Fruit fly (Drosophila melanogaster): ENCODE results near the gene CG34129.

Gene CG34129

dm6 chr3R:26230016-26230415 is 39.0 kb upstream of the CG34129 start, which contains the start of gene CG12290 (continued):
- TF ChIP-seq tx (GFP tag; optimal IDR thresholded peaks at IDR 0.05) (no peak), ato (GFP tag; IDR thresholded peaks at IDR 0.05; ENCODE audit: partially characterized antibody) (peak; percentile 52; the same call in 1 of the 2 replicates), Meics (GFP tag; optimal IDR thresholded peaks at IDR 0.05) (peak; percentile 17), CG3163 (GFP tag; optimal IDR thresholded peaks at IDR 0.05) (peak; percentile 31), zfh1 (GFP tag; IDR thresholded peaks at IDR 0.05) (0 out of 3 replicates have a peak, but pooled peaks have one; percentile 36), Side (GFP tag; optimal IDR thresholded peaks at IDR 0.05) (no peak), CG6654 (GFP tag; optimal IDR thresholded peaks at IDR 0.05) (no peak), hbn (GFP tag; IDR thresholded peaks at IDR 0.05; ENCODE audit: partially characterized antibody) (0 out of 2 replicates have a peak, but pooled peaks have one; percentile 33), Neu2 (GFP tag; optimal IDR thresholded peaks at IDR 0.05; ENCODE audit: borderline replicate concordance) (no peak), unpg (GFP tag; optimal IDR thresholded peaks at IDR 0.05) (peak; percentile 15), TFAM (GFP tag; optimal IDR thresholded peaks at IDR 0.05) (no peak), otp (GFP tag; IDR thresholded peaks at IDR 0.05) (no peak), tna (GFP tag; IDR thresholded peaks at IDR 0.05; ENCODE audit: partially characterized antibody) (0 out of 2 replicates have a peak, but pooled peaks have one; percentile 25), CG7987 (GFP tag; optimal IDR thresholded peaks at IDR 0.05) (peak; percentile 66), maf-S (GFP tag; optimal IDR thresholded peaks at IDR 0.05) (peak; percentile 38), scrt (GFP tag; optimal IDR thresholded peaks at IDR 0.05) (no peak), Opbp (GFP tag; IDR thresholded peaks at IDR 0.05; ENCODE audit: partially characterized antibody) (0 out of 3 replicates have a peak, but pooled peaks have one; percentile 28), CG4328 (GFP tag; optimal IDR thresholded peaks at IDR 0.05) (no peak), al (GFP tag; IDR thresholded peaks at IDR 0.05) (peak; percentile 31; the same call in 1 of the 2 replicates), stc (GFP tag; IDR thresholded peaks at IDR 0.05) (peak; percentile 47; the same call in 1 of the 2 replicates), eve (GFP tag; optimal IDR thresholded peaks at IDR 0.05) (no peak), lmd (GFP tag; IDR thresholded peaks at IDR 0.05) (0 out of 2 replicates have a peak, but pooled peaks have one; percentile 8), sd (tag; optimal IDR thresholded peaks at IDR 0.05) (peak; percentile 27), nau (GFP tag; optimal IDR thresholded peaks at IDR 0.05) (no peak), tin (GFP tag; optimal IDR thresholded peaks at IDR 0.05) (no peak), CG1024 (GFP tag; IDR thresholded peaks at IDR 0.05) (no peak), CG13424 (tag; optimal IDR thresholded peaks at IDR 0.05) (no peak), lilli (GFP tag; optimal IDR thresholded peaks at IDR 0.05) (peak; percentile 39), bigmax (GFP tag; optimal IDR thresholded peaks at IDR 0.05) (no peak), nom (GFP tag; optimal IDR thresholded peaks at IDR 0.05) (peak; percentile 51), CG8924 (tag; optimal IDR thresholded peaks at IDR 0.05) (no peak), Usf (GFP tag; optimal IDR thresholded peaks at IDR 0.05) (no peak), CG34422 (GFP tag; IDR thresholded peaks at IDR 0.05) (peak; percentile 40; the same call in 1 of the 3 replicates), CG1832 (GFP tag; optimal IDR thresholded peaks at IDR 0.05) (peak; percentile 46), Fer2 (tag; optimal IDR thresholded peaks at IDR 0.05) (no peak), zen (tag; optimal IDR thresholded peaks at IDR 0.05) (no peak), fru (optimal IDR thresholded peaks at IDR 0.05) (no peak), CG18011 (GFP tag; optimal IDR thresholded peaks at IDR 0.05) (no peak), rib (GFP tag; IDR thresholded peaks at IDR 0.05) (peak; percentile 75; the same call in 1 of the 2 replicates), unc-4 (GFP tag; IDR thresholded peaks at IDR 0.05; ENCODE audit: partially characterized antibody) (peak; percentile 53), chn (GFP tag; optimal IDR thresholded peaks at IDR 0.05) (peak; percentile 17), lola (GFP tag; optimal IDR thresholded peaks at IDR 0.05) (no peak), Xrp1 (GFP tag; IDR thresholded peaks at IDR 0.05) (peak; percentile 31; the same call in 1 of the 2 replicates), bsh (GFP tag; optimal IDR thresholded peaks at IDR 0.05) (peak; percentile 2 to 16), Poxn (GFP tag; IDR thresholded peaks at IDR 0.05) (no peak), NfI (GFP tag; optimal IDR thresholded peaks at IDR 0.05) (peak; percentile 51), CG14441 (GFP tag; IDR thresholded peaks at IDR 0.05) (0 out of 2 replicates have a peak, but pooled peaks have one; percentile 28), klu (GFP tag; IDR thresholded peaks at IDR 0.05) (no peak), Atf6 (GFP tag; IDR thresholded peaks at IDR 0.05) (no peak), CG1233 (GFP tag; optimal IDR thresholded peaks at IDR 0.05) (no peak)

All from whole organism, embryonic.